Fruit fly (Drosophila melanogaster): ENCODE results near the gene CG31140.

The CG31140 gene

DNA sequence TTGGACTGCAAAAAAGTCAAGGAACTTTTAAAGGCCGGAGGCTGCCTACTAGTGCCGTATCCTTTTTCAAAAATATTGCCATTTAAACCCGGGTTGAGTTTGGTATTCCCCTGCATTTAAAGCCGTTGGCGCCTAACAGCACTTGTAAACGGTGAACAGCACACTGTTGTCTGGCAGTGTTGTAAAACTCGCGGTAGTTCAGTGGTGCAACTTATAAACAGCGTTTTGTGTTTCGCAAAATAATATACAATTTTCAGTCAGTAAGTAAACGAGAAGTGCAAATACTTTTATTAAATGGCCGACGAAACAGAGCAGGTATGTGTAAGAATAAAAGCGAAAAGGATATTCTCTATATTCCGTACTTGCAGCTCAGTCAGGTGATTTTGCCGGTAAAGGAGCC, 33.2 kb downstream of the CG31140 start, which contains the start of gene LSm3 (continued):
- TF ChIP-seq ems (GFP tag; optimal IDR thresholded peaks at IDR 0.05) (no peak), CG8765 (GFP tag; IDR thresholded peaks at IDR 0.05) (no peak), Vsx1 (GFP tag; optimal IDR thresholded peaks at IDR 0.05) (no peak), CG15696 (tag; optimal IDR thresholded peaks at IDR 0.05) (no peak), Hand (GFP tag; optimal IDR thresholded peaks at IDR 0.05) (no peak), CG12769 (tag; optimal IDR thresholded peaks at IDR 0.05) (no peak), CG8290 (GFP tag; optimal IDR thresholded peaks at IDR 0.05) (no peak), CG8290 (tag; optimal IDR thresholded peaks at IDR 0.05) (no peak), sima (GFP tag; optimal IDR thresholded peaks at IDR 0.05) (no peak), Oli (tag; optimal IDR thresholded peaks at IDR 0.05) (no peak), CG43689 (GFP tag; IDR thresholded peaks at IDR 0.05) (no peak), CG12104 (GFP tag; optimal IDR thresholded peaks at IDR 0.05) (no peak), CG7372 (GFP tag; IDR thresholded peaks at IDR 0.05) (no peak), CG9876 (GFP tag; optimal IDR thresholded peaks at IDR 0.05) (no peak), CG12155 (GFP tag; optimal IDR thresholded peaks at IDR 0.05) (no peak), row (GFP tag; IDR thresholded peaks at IDR 0.05) (peak; percentile 5; the same call in 1 of the 3 replicates), CG15601 (tag; optimal IDR thresholded peaks at IDR 0.05) (no peak), CG4707 (GFP tag; optimal IDR thresholded peaks at IDR 0.05) (no peak), gem (tag; optimal IDR thresholded peaks at IDR 0.05) (no peak), her (GFP tag; optimal IDR thresholded peaks at IDR 0.05) (no peak), Blimp-1 (GFP tag; optimal IDR thresholded peaks at IDR 0.05) (no peak), vvl (GFP tag; IDR thresholded peaks at IDR 0.05) (no peak), CG14667 (GFP tag; IDR thresholded peaks at IDR 0.05) (no peak), Sry-δ (GFP tag; optimal IDR thresholded peaks at IDR 0.05) (peak; percentile 17), dati (GFP tag; IDR thresholded peaks at IDR 0.05) (no peak), Neu2 (GFP tag; optimal IDR thresholded peaks at IDR 0.05; ENCODE audit: borderline replicate concordance) (no peak), Dip2 (GFP tag; IDR thresholded peaks at IDR 0.05) (no peak), sens-2 (GFP tag; IDR thresholded peaks at IDR 0.05) (no peak), CG11723 (GFP tag; optimal IDR thresholded peaks at IDR 0.05) (no peak), NC2α (GFP tag; optimal IDR thresholded peaks at IDR 0.05) (no peak), fd3F (GFP tag; optimal IDR thresholded peaks at IDR 0.05) (no peak), CG30403 (GFP tag; optimal IDR thresholded peaks at IDR 0.05) (no peak), cad (GFP tag; optimal IDR thresholded peaks at IDR 0.05) (no peak), abd-A (tag; optimal IDR thresholded peaks at IDR 0.05) (no peak), CG10366 (GFP tag; IDR thresholded peaks at IDR 0.05) (no peak), Bgb (GFP tag; IDR thresholded peaks at IDR 0.05; ENCODE audit: partially characterized antibody) (no peak), CG18262 (tag; optimal IDR thresholded peaks at IDR 0.05) (no peak), CG9797 (GFP tag; optimal IDR thresholded peaks at IDR 0.05) (peak; percentile 19), CG6254 (GFP tag; optimal IDR thresholded peaks at IDR 0.05) (no peak), Kr (GFP tag; optimal IDR thresholded peaks at IDR 0.05) (no peak), CG1832 (GFP tag; optimal IDR thresholded peaks at IDR 0.05) (no peak), usp (GFP tag; optimal IDR thresholded peaks at IDR 0.05) (no peak), lov (optimal IDR thresholded peaks at IDR 0.05) (no peak), lov (GFP tag; IDR thresholded peaks at IDR 0.05) (no peak), caup (GFP tag; optimal IDR thresholded peaks at IDR 0.05; ENCODE audit: severe bottlenecking) (no peak), Pdp1 (GFP tag; optimal IDR thresholded peaks at IDR 0.05) (peak in 1 of 2 experiments; percentile 1), Bdp1 (GFP tag; optimal IDR thresholded peaks at IDR 0.05) (no peak), gt (GFP tag; IDR thresholded peaks at IDR 0.05) (no peak), Dad (GFP tag; optimal IDR thresholded peaks at IDR 0.05) (no peak), D19A (tag; optimal IDR thresholded peaks at IDR 0.05) (no peak), Mes4 (GFP tag; optimal IDR thresholded peaks at IDR 0.05) (no peak), CG4854 (GFP tag; optimal IDR thresholded peaks at IDR 0.05) (no peak), CG8924 (tag; optimal IDR thresholded peaks at IDR 0.05) (no peak)

Data from whole organism, embryonic.